Worm (Caenorhabditis elegans): ENCODE measurements around the gene C45B2.6.

C45B2.6 gene

DNA sequence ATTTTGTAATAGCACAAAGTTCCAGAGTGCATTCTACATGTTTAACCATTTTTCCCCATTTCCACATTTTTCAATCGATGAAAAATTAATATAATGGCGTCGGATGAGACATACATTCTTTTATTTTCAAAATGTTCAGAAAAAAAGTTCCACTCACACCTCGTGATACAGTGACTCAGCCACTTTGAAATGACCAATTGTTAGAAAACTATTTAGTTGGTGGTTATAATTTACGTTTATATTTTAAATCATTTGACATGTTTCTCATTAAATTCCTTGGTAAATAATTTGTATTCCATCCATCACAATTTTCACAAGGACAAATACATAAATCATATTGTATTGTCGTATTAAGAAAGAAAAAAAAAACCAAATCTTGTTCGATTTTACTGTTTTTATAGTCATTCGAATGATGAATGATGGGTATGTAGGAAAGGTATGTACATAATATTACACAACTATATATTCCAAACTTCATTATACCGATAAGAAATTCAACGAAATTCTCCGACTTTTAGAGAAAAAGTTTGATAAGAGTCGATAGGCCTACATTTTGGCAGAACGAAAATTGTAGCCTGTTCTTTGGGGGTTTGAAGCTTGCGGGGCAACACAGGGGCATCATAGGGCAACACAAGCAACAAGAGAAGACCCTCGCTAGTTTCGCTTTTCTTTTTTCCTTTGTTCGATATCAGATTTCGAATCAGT is 47.9 kb downstream of the C45B2.6 start:
- TF ChIP-seq eor-1 (tag; optimal IDR thresholded peaks at IDR 0.05) = no peak
- TF ChIP-seq egl-27 (tag; optimal IDR thresholded peaks at IDR 0.05) = no peak
- no peak for TF ChIP-seq ama-1 (optimal IDR thresholded peaks at IDR 0.05)
- no peak for TF ChIP-seq nhr-28 (tag; optimal IDR thresholded peaks at IDR 0.05)
- peak; percentile 61 for TF ChIP-seq pqm-1 (tag; optimal IDR thresholded peaks at IDR 0.05)
- TF ChIP-seq zag-1 (tag; optimal IDR thresholded peaks at IDR 0.05) = no peak
- TF ChIP-seq elt-2 (tag; optimal IDR thresholded peaks at IDR 0.05) = peak; percentile 53
- no peak for TF ChIP-seq ceh-28 (tag; optimal IDR thresholded peaks at IDR 0.05)

DNA sequence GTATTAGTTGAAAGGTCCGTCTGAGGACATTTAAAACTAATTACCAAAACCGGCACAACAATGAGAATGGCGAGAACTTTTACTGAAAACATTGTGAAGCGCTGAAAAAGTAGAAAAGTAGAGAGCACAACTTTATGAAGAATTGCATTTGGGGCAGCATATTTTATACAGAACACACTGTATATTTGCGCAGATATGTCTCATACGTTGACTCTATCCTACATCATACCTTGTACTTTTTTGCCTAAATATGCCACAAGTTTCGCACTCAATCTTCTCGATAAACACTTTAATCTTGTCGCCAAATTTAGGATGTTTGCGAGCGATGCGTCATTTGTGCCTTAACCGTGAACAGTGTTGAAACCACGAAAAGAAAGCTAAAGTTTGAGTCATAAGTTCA is 50.6 kb downstream of the C45B2.6 start, which contains the start of gene C15H9.11:
TSS of gene C15H9.11 (minus strand) at position 101 of the 400 bp plus-strand sequence.
- TF ChIP-seq nhr-67 (tag; optimal IDR thresholded peaks at IDR 0.05) (no peak), nhr-11 (tag; optimal IDR thresholded peaks at IDR 0.05) (no peak), aly-2 (tag; optimal IDR thresholded peaks at IDR 0.05) (no peak), ama-1 (optimal IDR thresholded peaks at IDR 0.05) (no peak), nhr-43 (tag; optimal IDR thresholded peaks at IDR 0.05; ENCODE audit: poor library complexity, severe bottlenecking) (no peak), jun-1 (tag; optimal IDR thresholded peaks at IDR 0.05) (no peak), elt-3 (tag; optimal IDR thresholded peaks at IDR 0.05) (no peak), fkh-2 (tag; optimal IDR thresholded peaks at IDR 0.05) (no peak), lin-15B (tag; optimal IDR thresholded peaks at IDR 0.05) (no peak)

Data from whole organism, L3 larva.